Fruit fly (Drosophila melanogaster) S2 (cell line): ENCODE results near the gene CG11052.

ENCODE experiments used
- CG8478 ChIP-seq: fragments of >200 bp; optimal IDR thresholded peaks from 2 replicates; lab custom pipeline; 2018
- CTCF ChIP-seq, 2 experiments: fragments of >200 bp; optimal IDR thresholded peaks; 2 replicates each; lab custom pipeline; 2018

- no peak for TF ChIP-seq CTCF (optimal IDR thresholded peaks at IDR 0.05; lab: Kevin White, UChicago)
- no peak for TF ChIP-seq CG8478
Observed at dm6 chr3R:7994629-7995028, 14.5 kb downstream of the CG11052 start.
